Fruit fly (Drosophila melanogaster) S2 (cell line): ENCODE data around the gene CG32532.

Experiments used
- CG8478 ChIP-seq: fragments of >200 bp; optimal IDR thresholded peaks from 2 replicates; lab custom pipeline; 2018
- CTCF ChIP-seq, 2 experiments: fragments of >200 bp; optimal IDR thresholded peaks; 2 replicates each; lab custom pipeline; 2018

dm6 chrX:19485057-19485456 lies 62.2 kb downstream of the CG32532 start:
- TF ChIP-seq CG8478 (lab: Kevin White, UChicago) (no peak), CTCF (optimal IDR thresholded peaks at IDR 0.05; lab: Kevin White, UChicago) (no peak)
